Worm (Caenorhabditis elegans): ENCODE results near the gene C29F7.1.

ce11 chrX:13414974-13415373 is 5.2 kb downstream of the C29F7.1 start:
- TF ChIP-seq T22C8.4 (GFP tag; IDR thresholded peaks at IDR 0.05) (no peak), flt-1 (GFP tag; IDR thresholded peaks at IDR 0.05) (peak; percentile 60), ztf-29 (GFP tag; IDR thresholded peaks at IDR 0.05) (peak; percentile 84), ztf-23 (GFP tag; IDR thresholded peaks at IDR 0.05) (peak; percentile 65; the same call in 1 of the 2 replicates), med-1 (GFP tag; optimal IDR thresholded peaks at IDR 0.05; ENCODE audit: insufficient read depth) (no peak)
